Worm (Caenorhabditis elegans): ENCODE measurements around the gene dpy-2.

DNA sequence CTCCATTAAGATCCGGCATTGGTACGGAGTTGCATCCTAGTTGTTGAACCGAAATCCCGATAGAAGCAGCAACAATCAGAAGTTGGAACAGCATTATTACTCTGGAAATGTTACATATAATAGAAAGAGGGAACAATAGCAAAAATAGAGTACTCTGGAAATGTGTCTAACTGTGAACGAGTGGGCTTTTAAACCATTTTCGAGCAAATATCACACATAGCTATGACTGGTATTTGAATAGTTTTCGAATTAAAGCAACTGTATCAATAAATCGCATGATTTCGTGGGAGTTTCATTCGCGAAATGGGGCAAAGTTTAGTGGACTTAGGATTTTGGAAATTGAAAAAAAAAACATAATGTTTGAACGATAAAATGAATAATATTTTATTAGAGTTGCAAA lies 35.3 kb downstream of the dpy-2 start, which contains the start of gene F41G3.10:
- TF ChIP-seq dao-5 (tag; optimal IDR thresholded peaks at IDR 0.05) (no peak), him-1 (tag; optimal IDR thresholded peaks at IDR 0.05) (no peak), W03F9.2 (tag; optimal IDR thresholded peaks at IDR 0.05) (no peak)
